Worm (Caenorhabditis elegans) whole organism, late embryonic: ENCODE data around the gene C34C12.8.

Experiments used
- C08G9.2 ChIP-seq: sonication (generic microtip); optimal IDR thresholded peaks from 2 replicates; lab custom pipeline; 2016; ENCODE audit warnings: mild to moderate bottlenecking, missing genetic modification characterization, moderate library complexity, missing compliant biosample characterization
- K09A11.1 ChIP-seq: sonication (generic microtip); optimal IDR thresholded peaks from 2 replicates; lab custom pipeline; 2017; ENCODE audit warnings: antibody characterized with exemption, mild to moderate bottlenecking, missing genetic modification characterization, missing compliant biosample characterization; ENCODE audit not compliant: insufficient read depth
- T23F11.4 ChIP-seq: fragments of 200-800 bp; sonication (Bioruptor generic); optimal IDR thresholded peaks from 2 replicates; lab custom pipeline; 2018; ENCODE audit warnings: mild to moderate bottlenecking, missing genetic modification characterization, missing compliant biosample characterization
- Y22D7AL.16 ChIP-seq: sonication (generic microtip); optimal IDR thresholded peaks from 2 replicates; lab custom pipeline; 2016; ENCODE audit warnings: missing genetic modification characterization, missing compliant biosample characterization
- ama-1 ChIP-seq: fragments of 150-350 bp; optimal IDR thresholded peaks from 2 replicates; lab custom pipeline; 2014
- ceh-14 ChIP-seq: sonication (generic microtip); optimal IDR thresholded peaks from 2 replicates; lab custom pipeline; 2016; ENCODE audit warnings: missing genotype, missing genetic modification characterization, missing compliant biosample characterization
- ceh-2 ChIP-seq: sonication (generic microtip); optimal IDR thresholded peaks from 2 replicates; lab custom pipeline; 2016; ENCODE audit warnings: missing genotype, missing genetic modification characterization, missing compliant biosample characterization
- ceh-22 ChIP-seq: sonication (generic microtip); optimal IDR thresholded peaks from 2 replicates; lab custom pipeline; 2017; ENCODE audit warnings: missing biosample characterization, missing genetic modification characterization
- ceh-24 ChIP-seq: sonication (generic microtip); optimal IDR thresholded peaks from 2 replicates; lab custom pipeline; 2016; ENCODE audit warnings: mild to moderate bottlenecking, missing genetic modification characterization, missing compliant biosample characterization
- ceh-31 ChIP-seq: sonication (generic microtip); optimal IDR thresholded peaks from 2 replicates; lab custom pipeline; 2016; ENCODE audit warnings: missing genetic modification characterization, missing compliant biosample characterization
- ceh-34 ChIP-seq: sonication (generic microtip); optimal IDR thresholded peaks from 2 replicates; lab custom pipeline; 2016; ENCODE audit warnings: mild to moderate bottlenecking, missing genetic modification characterization, missing compliant biosample characterization
- ceh-45 ChIP-seq: fragments of 200-800 bp; sonication (Bioruptor generic); IDR thresholded peaks from 2 replicates; pipeline ENCODE4 v1.3.6; 2022; ENCODE audit warnings: missing genetic modification reagents, missing genetic modification characterization, missing compliant biosample characterization
- ceh-48 ChIP-seq: sonication (generic microtip); optimal IDR thresholded peaks from 2 replicates; lab custom pipeline; 2016; ENCODE audit warnings: missing genetic modification characterization, inconsistent platforms, missing compliant biosample characterization
- ceh-6 ChIP-seq: fragments of 200-800 bp; sonication (Bioruptor generic); optimal IDR thresholded peaks from 2 replicates; lab custom pipeline; 2018; ENCODE audit warnings: mild to moderate bottlenecking, missing genetic modification characterization, missing compliant biosample characterization
- ceh-9 ChIP-seq: sonication (generic microtip); optimal IDR thresholded peaks from 2 replicates; lab custom pipeline; 2016; ENCODE audit warnings: mild to moderate bottlenecking, missing genetic modification characterization, inconsistent platforms, missing compliant biosample characterization
- dve-1 ChIP-seq: sonication (generic microtip); optimal IDR thresholded peaks from 2 replicates; lab custom pipeline; 2017; ENCODE audit warnings: antibody characterized with exemption, mild to moderate bottlenecking, missing genetic modification characterization, missing compliant biosample characterization
- elt-2 ChIP-seq: sonication (generic microtip); optimal IDR thresholded peaks from 2 replicates; lab custom pipeline; 2016; ENCODE audit warnings: missing genetic modification reagents, missing genetic modification characterization, missing compliant biosample characterization
- hlh-15 ChIP-seq: sonication (generic microtip); optimal IDR thresholded peaks from 2 replicates; lab custom pipeline; 2016; ENCODE audit warnings: missing genetic modification characterization, missing compliant biosample characterization
- hlh-6 ChIP-seq: sonication (generic microtip); optimal IDR thresholded peaks from 2 replicates; lab custom pipeline; 2016; ENCODE audit warnings: missing genotype, missing genetic modification characterization, missing compliant biosample characterization
- hlh-8 ChIP-seq: sonication (generic microtip); optimal IDR thresholded peaks from 2 replicates; lab custom pipeline; 2016; ENCODE audit warnings: missing genotype, missing genetic modification characterization, missing compliant biosample characterization
- lim-6 ChIP-seq: sonication (generic microtip); optimal IDR thresholded peaks from 2 replicates; lab custom pipeline; 2016; ENCODE audit warnings: missing genetic modification characterization, missing compliant biosample characterization
- lin-11 ChIP-seq: fragments of 200-800 bp; sonication (Bioruptor generic); optimal IDR thresholded peaks from 2 replicates; lab custom pipeline; 2018; ENCODE audit warnings: mild to moderate bottlenecking, missing genetic modification characterization, missing compliant biosample characterization
- madf-2 ChIP-seq: sonication (generic microtip); optimal IDR thresholded peaks from 2 replicates; lab custom pipeline; 2017; ENCODE audit warnings: missing genetic modification characterization, missing compliant biosample characterization
- mec-3 ChIP-seq: sonication (generic microtip); optimal IDR thresholded peaks from 2 replicates; lab custom pipeline; 2016; ENCODE audit warnings: borderline replicate concordance, missing genetic modification characterization, missing compliant biosample characterization
- nfya-1 ChIP-seq: sonication (generic microtip); optimal IDR thresholded peaks from 2 replicates; lab custom pipeline; 2017; ENCODE audit warnings: missing genetic modification characterization, mild to moderate bottlenecking, missing compliant biosample characterization, antibody characterized with exemption, moderate library complexity
- pha-2 ChIP-seq: sonication (generic microtip); optimal IDR thresholded peaks from 2 replicates; lab custom pipeline; 2017; ENCODE audit warnings: mild to moderate bottlenecking, missing genetic modification characterization, missing compliant biosample characterization
- ref-2 ChIP-seq: sonication (generic microtip); optimal IDR thresholded peaks from 2 replicates; lab custom pipeline; 2016; ENCODE audit warnings: missing genetic modification characterization, missing compliant biosample characterization
- rnt-1 ChIP-seq: sonication (generic microtip); optimal IDR thresholded peaks from 2 replicates; lab custom pipeline; 2016; ENCODE audit warnings: missing genetic modification characterization, missing compliant biosample characterization
- sox-2 ChIP-seq: fragments of 200-800 bp; sonication (Bioruptor generic); IDR thresholded peaks from 2 replicates; pipeline ENCODE4 v1.3.6; 2022; ENCODE audit warnings: missing genetic modification reagents, missing genetic modification characterization, missing compliant biosample characterization
- syd-9 ChIP-seq: sonication (generic microtip); optimal IDR thresholded peaks from 2 replicates; lab custom pipeline; 2016; ENCODE audit warnings: mild to moderate bottlenecking, missing genetic modification characterization, moderate library complexity, missing compliant biosample characterization
- tbx-2 ChIP-seq: sonication (generic microtip); optimal IDR thresholded peaks from 2 replicates; lab custom pipeline; 2016; ENCODE audit warnings: missing genetic modification characterization, missing compliant biosample characterization
- unc-42 ChIP-seq: sonication (generic microtip); optimal IDR thresholded peaks from 2 replicates; lab custom pipeline; 2016; ENCODE audit warnings: missing genotype, missing genetic modification characterization, missing compliant biosample characterization
- unc-55 ChIP-seq: sonication (generic microtip); optimal IDR thresholded peaks from 2 replicates; lab custom pipeline; 2017; ENCODE audit warnings: missing biosample characterization, missing genetic modification reagents, missing genetic modification characterization
- zip-5 ChIP-seq: sonication (generic microtip); optimal IDR thresholded peaks from 2 replicates; lab custom pipeline; 2016; ENCODE audit warnings: missing genetic modification characterization, missing compliant biosample characterization

Gene C34C12.8

DNA sequence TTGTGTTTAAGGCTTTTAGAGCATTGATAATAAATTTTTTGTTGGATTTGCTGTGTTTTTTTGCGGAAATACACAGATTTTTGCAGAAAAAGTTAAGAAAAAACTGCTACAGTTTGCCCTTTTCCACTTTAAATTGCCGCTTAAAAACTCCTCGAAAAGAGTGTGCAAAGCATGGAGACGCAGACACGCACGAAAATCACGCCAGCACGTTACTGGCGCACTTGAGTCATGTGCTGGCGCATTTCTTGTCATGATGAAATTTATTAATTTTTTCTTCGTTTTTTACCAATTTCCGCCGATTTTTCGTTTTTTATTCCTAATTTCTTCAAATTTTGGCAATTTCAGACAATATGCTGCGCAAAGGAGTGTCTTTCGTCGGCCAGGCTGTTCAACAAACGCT lies at the start of gene C34C12.8 (continued):
- no peak for TF ChIP-seq ceh-24
- no peak for TF ChIP-seq ceh-45 (GFP tag; lab: Robert Waterston, UW)
- no peak for TF ChIP-seq K09A11.1
- no peak for TF ChIP-seq syd-9
- TF ChIP-seq dve-1 (tag; lab: Kevin White, UChicago): peak; percentile 57
- peak; percentile 13 for TF ChIP-seq ceh-48

DNA sequence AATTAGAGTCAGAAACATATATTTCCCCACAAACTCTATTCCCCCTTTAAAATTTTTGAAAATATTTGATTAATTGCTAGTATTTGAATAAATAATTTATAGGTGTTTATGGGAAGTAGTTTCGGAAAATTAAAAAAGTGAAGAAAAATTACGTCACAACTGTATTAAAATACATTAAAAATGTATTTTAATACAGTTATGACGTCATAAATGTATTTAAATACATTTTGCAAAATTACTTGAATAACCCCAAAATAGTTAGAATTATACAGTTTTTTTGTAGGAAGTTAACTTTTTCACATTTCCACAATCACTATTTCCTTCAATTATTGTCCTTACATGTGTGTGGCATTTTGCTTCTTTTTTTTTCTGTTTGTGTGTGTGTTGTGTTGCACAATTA lies 46.8 kb upstream of the C34C12.8 start:
- TF ChIP-seq ceh-48 (no peak), sox-2 (GFP tag; lab: Robert Waterston, UW) (no peak), tbx-2 (tag; lab: Kevin White, UChicago) (no peak), ceh-6 (GFP tag; lab: Kevin White, UChicago) (no peak), ceh-9 (tag; lab: Kevin White, UChicago) (no peak), ref-2 (tag; lab: Kevin White, UChicago) (no peak), pha-2 (tag; lab: Kevin White, UChicago) (no peak), ceh-24 (no peak), ceh-22 (no peak), elt-2 (tag; lab: Kevin White, UChicago) (no peak), hlh-15 (tag; lab: Kevin White, UChicago) (no peak), C08G9.2 (tag; lab: Kevin White, UChicago) (no peak), unc-55 (GFP tag; lab: Kevin White, UChicago) (no peak), zip-5 (no peak), hlh-8 (tag; lab: Kevin White, UChicago) (no peak)
- TF ChIP-seq, all 69 proteins: peak for 0

DNA sequence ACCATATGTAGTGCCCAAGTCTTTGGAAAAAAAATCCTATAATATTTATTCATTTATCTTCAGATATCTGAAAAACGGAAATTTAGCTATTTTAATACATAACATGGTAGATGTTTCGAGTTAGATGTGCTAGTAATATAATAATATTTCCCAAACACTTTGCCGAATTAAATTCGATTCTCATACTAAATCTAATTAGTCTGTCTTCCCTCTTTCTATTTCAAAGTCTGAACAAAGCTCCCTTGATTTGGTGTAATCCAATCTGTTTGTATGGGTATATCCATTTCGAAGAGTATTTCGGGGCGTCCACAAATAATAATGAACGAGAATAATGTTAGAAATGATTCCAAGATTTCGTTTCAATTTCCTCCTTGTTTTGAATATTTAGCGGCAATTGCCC lies 45.8 kb upstream of the C34C12.8 start:
- TF ChIP-seq unc-42 (peak; percentile 97), madf-2 (tag; lab: Kevin White, UChicago) (no peak), ceh-31 (tag; lab: Kevin White, UChicago) (peak; percentile 29)

DNA sequence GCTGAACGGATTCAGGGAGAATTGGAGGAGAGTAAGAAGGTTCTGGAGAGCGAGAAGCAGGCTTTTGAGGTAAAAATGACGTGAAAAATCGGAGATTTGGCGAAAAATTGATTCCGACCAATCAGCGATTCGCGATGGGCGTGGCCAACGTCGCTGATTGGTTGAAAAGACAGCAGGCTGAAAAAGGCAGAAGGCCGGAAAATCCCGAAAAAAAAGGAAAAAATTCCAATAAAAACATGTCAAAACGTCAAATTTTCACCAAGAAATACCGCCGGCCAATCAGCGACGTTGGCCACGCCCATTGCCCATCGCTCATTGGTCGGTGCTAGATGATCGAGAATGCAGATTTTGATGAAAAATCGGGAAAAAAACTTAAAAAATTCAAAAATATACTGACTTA lies 42.8 kb upstream of the C34C12.8 start:
- peak; percentile 82 for TF ChIP-seq nfya-1
- TF ChIP-seq dve-1 (tag; lab: Kevin White, UChicago): no peak

DNA sequence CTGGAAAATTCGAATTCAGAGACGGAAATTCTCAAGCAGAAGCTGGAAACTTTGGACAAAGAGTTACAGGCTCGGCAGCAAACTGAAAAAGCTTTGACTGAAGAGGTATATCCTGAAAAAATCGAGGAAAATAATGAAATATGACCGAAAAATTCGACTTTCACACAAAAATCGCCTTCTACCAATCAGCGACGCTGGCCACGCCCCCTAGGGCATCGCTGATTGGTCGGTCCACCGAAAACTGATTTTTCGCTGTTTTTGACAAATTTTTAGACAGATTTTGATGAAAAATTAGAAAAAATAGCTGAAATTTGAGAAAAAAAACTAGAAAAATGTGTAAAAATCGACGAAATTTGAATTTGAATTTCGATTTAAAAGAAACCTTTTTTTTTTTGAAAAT lies 41.3 kb upstream of the C34C12.8 start:
- TF ChIP-seq nfya-1 (peak; percentile 98), ceh-22 (no peak)
- TF ChIP-seq, all 69 proteins: peak for 1

DNA sequence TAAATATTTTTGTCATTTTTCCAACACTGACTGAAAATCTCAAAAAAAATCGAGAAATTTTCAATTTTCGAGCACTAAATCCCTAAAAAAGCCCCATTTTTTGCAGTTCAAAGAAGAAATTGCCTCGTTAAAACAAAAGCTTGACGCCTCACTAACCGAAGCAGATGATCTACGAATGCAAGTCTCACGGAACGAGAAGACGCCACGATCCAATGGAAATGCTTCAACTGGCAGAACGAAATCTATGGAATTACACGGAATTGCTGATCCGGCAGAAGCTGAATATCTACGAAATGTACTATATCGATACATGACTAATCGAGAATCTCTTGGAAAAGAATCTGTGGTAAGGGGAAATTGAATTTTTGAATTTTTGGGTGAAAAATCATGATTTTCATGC lies 36.3 kb upstream of the C34C12.8 start:
- TF ChIP-seq C08G9.2 (tag; lab: Kevin White, UChicago) (peak; percentile 54), ama-1 (no peak), mec-3 (tag; lab: Kevin White, UChicago) (no peak), T23F11.4 (no peak), lin-11 (tag; lab: Kevin White, UChicago) (no peak), pha-2 (tag; lab: Kevin White, UChicago) (no peak), unc-42 (no peak), lim-6 (tag; lab: Kevin White, UChicago) (peak; percentile 29), ceh-31 (tag; lab: Kevin White, UChicago) (peak; percentile 72), ceh-34 (tag; lab: Kevin White, UChicago) (peak; percentile 17), ceh-2 (peak; percentile 48), ceh-24 (no peak), Y22D7AL.16 (no peak), ceh-14 (peak; percentile 7), ref-2 (tag; lab: Kevin White, UChicago) (peak; percentile 17), zip-5 (peak; percentile 36), rnt-1 (tag; lab: Kevin White, UChicago) (peak; percentile 10), hlh-6 (no peak), tbx-2 (tag; lab: Kevin White, UChicago) (peak; percentile 52)
